Worm (Caenorhabditis elegans): ENCODE results near the gene R07H5.16.
"Not testable (repeated sequence)": the region's sequence is repeated elsewhere in the genome, so short reads cannot be mapped to it uniquely, and the experiment has no call there.

Gene R07H5.16

ce11 chrIV:11183991-11184390, 15.1 kb upstream of the R07H5.16 start, which contains the start of gene nuaf-3:
TSS of gene nuaf-3 (plus strand) at chrIV:11184291.
- TF ChIP-seq unc-62 (GFP tag; optimal IDR thresholded peaks at IDR 0.05) = no peak

DNA sequence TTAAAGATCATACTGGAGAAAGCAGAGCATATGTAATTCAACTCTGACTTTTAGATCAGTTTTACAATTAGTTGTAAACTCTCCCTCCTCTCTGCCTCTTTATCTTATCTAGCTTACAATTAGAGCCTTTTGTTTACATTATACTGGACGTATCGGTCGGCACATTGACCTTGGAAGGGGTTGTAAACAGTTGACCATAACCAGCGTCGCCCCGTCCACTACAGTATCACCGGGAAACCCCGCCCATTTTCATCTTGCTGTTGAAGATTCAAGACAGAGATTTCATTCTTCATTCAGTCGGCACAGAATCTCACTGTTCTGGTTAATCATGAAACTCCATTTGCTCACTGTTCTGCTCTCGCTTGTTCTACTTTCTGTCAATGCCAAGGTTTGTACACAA, 12.4 kb upstream of the R07H5.16 start, which contains the start of gene sdz-27:
Gene sdz-27 (plus strand): TSS at position 301 of the 400 bp plus-strand sequence.
- no peak for TF ChIP-seq unc-62 (GFP tag; optimal IDR thresholded peaks at IDR 0.05)

- TF ChIP-seq unc-62 (GFP tag; optimal IDR thresholded peaks at IDR 0.05) = no peak
Measured at ce11 chrIV:11189411-11189810, 9.7 kb upstream of the R07H5.16 start, which contains the start of gene fbxb-79. TSS of gene fbxb-79 (minus strand) at chrIV:11189511.

DNA sequence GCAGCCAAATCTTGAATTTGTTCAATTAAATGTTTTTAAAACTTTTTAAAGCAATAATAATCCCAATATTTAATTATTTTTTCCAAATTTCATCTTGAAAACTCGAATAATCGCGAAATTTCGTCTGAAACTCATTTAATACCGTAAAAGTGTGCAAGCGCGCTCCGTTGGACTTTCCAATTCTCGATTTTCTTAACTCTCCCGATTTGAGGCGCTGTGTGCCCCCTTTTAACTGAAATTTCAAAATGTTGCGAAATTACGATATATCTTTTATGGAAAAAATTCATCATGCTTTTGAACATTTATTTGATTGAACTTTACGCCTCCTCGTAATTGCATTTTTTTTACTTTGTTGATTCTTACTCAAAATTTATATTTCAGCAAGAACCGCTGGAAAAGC, 3.3 kb downstream of the R07H5.16 start, which contains the start of gene R07H5.11:
Gene R07H5.11 (plus strand): TSS at position 380 of the 400 bp plus-strand sequence.
- TF ChIP-seq unc-62 (GFP tag; optimal IDR thresholded peaks at IDR 0.05) = not testable (repeated sequence)

- no peak for TF ChIP-seq unc-62 (GFP tag; optimal IDR thresholded peaks at IDR 0.05)
Measured at ce11 chrIV:11207186-11207585, 8.1 kb downstream of the R07H5.16 start, which contains the start of gene R07H5.9. TSS of gene R07H5.9 (plus strand) at chrIV:11207486.

ce11 chrIV:11210781-11211256, 11.7 kb downstream of the R07H5.16 start, which contains the start of gene adk-1:
TSS of gene adk-1 (minus strand) at chrIV:11210831.
- no peak for TF ChIP-seq unc-62 (GFP tag; optimal IDR thresholded peaks at IDR 0.05)

ce11 chrIV:11211547-11211946, 12.4 kb downstream of the R07H5.16 start:
- no peak for TF ChIP-seq unc-62 (GFP tag; optimal IDR thresholded peaks at IDR 0.05)

- no peak for TF ChIP-seq unc-62 (GFP tag; optimal IDR thresholded peaks at IDR 0.05)
Measured at ce11 chrIV:11212978-11213377, 13.8 kb downstream of the R07H5.16 start.

- TF ChIP-seq unc-62 (GFP tag; optimal IDR thresholded peaks at IDR 0.05) = no peak
Measured at ce11 chrIV:11218037-11218436, 18.9 kb downstream of the R07H5.16 start, which contains the start of gene zip-6. TSS of gene zip-6 (minus strand) at chrIV:11218137.

DNA sequence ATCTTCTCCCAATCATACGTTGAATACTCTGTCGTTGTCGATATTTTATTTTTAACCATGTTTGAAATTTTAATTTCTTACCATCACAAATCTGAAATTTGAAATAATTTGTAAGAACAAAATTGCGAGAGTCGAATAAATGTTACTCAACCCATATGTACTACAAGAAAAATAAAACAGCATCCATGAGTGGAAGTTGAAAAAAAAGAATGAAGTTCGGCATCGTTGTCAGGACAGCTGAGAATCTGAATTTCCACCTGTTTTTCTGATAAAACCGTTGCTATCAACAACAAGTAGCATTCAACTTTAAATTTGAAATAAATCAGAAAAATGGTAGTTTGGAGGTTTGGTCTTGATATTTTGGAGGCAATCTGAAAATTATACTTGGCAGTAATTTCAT, 24.7 kb downstream of the R07H5.16 start, which contains the start of gene C29F4.3:
Gene C29F4.3 (minus strand): TSS at position 101 of the 400 bp plus-strand sequence.
- TF ChIP-seq unc-62 (GFP tag; optimal IDR thresholded peaks at IDR 0.05) = no peak

- TF ChIP-seq unc-62 (GFP tag; optimal IDR thresholded peaks at IDR 0.05) = no peak
Measured at ce11 chrIV:11225206-11225605, 26.1 kb downstream of the R07H5.16 start, which contains the start of gene col-125. TSS of gene col-125 (plus strand) at chrIV:11225506.

- no peak for TF ChIP-seq unc-62 (GFP tag; optimal IDR thresholded peaks at IDR 0.05)
Measured at ce11 chrIV:11226545-11226944, 27.4 kb downstream of the R07H5.16 start.

DNA sequence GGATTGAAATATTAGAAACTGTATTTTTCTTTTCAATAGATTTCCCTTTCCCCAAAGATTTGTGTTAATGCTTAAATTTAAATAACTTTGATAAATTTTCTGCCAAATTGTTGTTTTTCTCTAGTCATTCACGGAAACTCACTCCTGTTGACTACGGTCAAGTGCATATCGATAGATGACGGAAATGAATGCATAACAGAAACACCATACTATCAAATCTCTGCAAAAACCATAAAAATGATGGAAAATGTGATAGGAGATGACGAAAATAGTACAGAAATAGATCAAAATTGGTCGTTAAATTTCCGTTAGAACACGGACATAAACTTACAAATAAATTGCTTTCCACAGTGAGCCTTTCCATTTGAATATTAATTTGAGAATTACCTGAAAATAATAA, 29.9 kb downstream of the R07H5.16 start:
- TF ChIP-seq unc-62 (GFP tag; optimal IDR thresholded peaks at IDR 0.05) = no peak

DNA sequence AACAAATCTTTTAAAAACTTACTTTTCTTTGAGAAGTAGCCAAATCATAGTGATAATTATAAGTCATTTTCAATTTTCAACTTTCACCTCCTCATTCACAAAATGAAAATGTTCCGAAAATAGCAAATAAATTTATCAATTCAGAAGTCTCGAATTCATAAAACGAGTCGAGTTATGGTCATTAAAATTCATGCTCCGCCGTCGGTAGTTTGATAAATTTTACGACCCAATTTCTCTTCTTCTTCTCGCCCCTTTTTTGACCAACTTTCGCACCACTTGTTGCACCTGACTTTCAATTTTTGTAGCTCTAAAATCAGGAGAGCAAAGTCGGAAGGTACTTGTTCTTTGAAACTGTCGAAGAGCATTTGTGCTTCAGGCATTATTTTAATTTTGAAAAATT, 30.9 kb downstream of the R07H5.16 start, which contains the start of gene best-7:
Gene best-7 (minus strand): TSS at position 239 of the 400 bp plus-strand sequence.
- TF ChIP-seq unc-62 (GFP tag; optimal IDR thresholded peaks at IDR 0.05) = no peak

ce11 chrIV:11231376-11231775, 32.2 kb downstream of the R07H5.16 start:
- TF ChIP-seq unc-62 (GFP tag; optimal IDR thresholded peaks at IDR 0.05) = no peak

DNA sequence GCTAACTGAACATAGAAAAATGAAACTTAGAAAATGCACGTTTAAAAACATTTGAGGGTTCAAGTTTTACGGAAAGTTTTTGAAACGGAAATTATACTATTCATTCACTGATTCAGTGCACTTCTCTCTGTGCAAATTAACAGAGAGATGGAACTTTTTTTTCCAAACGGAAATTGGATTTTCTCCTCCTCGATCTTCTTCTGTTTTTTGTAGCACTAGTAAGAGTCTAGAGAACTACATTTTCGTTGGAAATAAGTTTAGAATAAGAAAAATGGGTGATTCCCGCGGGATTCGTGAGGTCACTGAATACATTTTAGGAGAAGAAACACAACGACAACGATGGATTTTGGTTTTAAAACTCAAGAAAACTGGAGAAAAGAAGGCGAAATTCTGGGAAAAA, 36.6 kb downstream of the R07H5.16 start:
- TF ChIP-seq unc-62 (GFP tag; optimal IDR thresholded peaks at IDR 0.05) = no peak

DNA sequence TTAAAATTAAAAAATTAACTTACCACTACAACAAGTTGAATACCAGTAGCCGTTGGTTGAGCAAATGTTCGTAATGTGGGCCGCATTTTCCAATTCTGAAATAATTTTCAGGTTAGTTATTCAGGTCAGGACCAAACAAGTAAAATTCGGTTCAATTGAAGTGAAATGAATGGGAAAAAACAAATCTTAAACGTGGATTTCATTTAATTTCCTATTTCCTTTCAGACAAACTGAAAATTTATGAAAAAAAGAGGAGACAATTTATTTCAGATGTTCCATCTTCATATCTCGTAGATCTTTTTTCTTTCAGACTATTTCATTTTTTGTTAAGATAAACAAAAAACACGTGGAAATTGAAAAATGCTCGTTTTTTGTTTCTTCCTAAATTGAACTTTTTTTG, 42.2 kb downstream of the R07H5.16 start, which contains the start of gene C05C12.6:
Gene C05C12.6 (minus strand): TSS at position 101 of the 400 bp plus-strand sequence.
- no peak for TF ChIP-seq unc-62 (GFP tag; optimal IDR thresholded peaks at IDR 0.05)
